Fruit fly (Drosophila melanogaster) whole organism, prepupa: ENCODE measurements around the gene CG14414.

Experiments
- CG10631 ChIP-seq: fragments of 200-800 bp; sonication (Bioruptor generic); optimal IDR thresholded peaks from 2 replicates; lab custom pipeline; 2016; ENCODE audit warnings: missing biosample characterization, missing genetic modification characterization
- CG16779 ChIP-seq: fragments of 200-800 bp; sonication (Bioruptor generic); optimal IDR thresholded peaks from 3 replicates; lab custom pipeline; 2017; ENCODE audit warnings: missing biosample characterization, mild to moderate bottlenecking, missing genetic modification characterization
- CG32006 ChIP-seq: fragments of 200-800 bp; sonication (Bioruptor generic); optimal IDR thresholded peaks from 3 replicates; lab custom pipeline; 2017; ENCODE audit warnings: missing biosample characterization, mild to moderate bottlenecking, missing genetic modification characterization
- CG6854 ChIP-seq: fragments of 200-800 bp; sonication (Bioruptor generic); optimal IDR thresholded peaks from 2 replicates; lab custom pipeline; 2017; ENCODE audit warnings: missing biosample characterization, mild to moderate bottlenecking, missing genetic modification characterization
- Hr4 ChIP-seq: fragments of 200-800 bp; sonication (Bioruptor generic); optimal IDR thresholded peaks from 3 replicates; lab custom pipeline; 2016; ENCODE audit warnings: missing biosample characterization, missing genetic modification characterization
- achi ChIP-seq: fragments of 200-800 bp; sonication (Bioruptor generic); optimal IDR thresholded peaks from 3 replicates; lab custom pipeline; 2016; ENCODE audit warnings: missing biosample characterization, missing genetic modification characterization
- acj6 ChIP-seq: fragments of 200-800 bp; sonication (Bioruptor generic); optimal IDR thresholded peaks from 3 replicates; lab custom pipeline; 2016; ENCODE audit warnings: missing biosample characterization, missing genetic modification characterization

dm6 chrX:14606873-14607272 lies 26.5 kb downstream of the CG14414 start:
- TF ChIP-seq CG16779 (tag; lab: Kevin White, UChicago) (no peak), Hr4 (GFP tag; lab: Kevin White, UChicago) (peak; percentile 29), CG10631 (GFP tag; lab: Kevin White, UChicago) (no peak), achi (GFP tag; lab: Kevin White, UChicago) (no peak), CG6854 (GFP tag; lab: Kevin White, UChicago) (no peak), CG32006 (no peak), acj6 (no peak)
